Worm (Caenorhabditis elegans) whole organism, late embryonic: ENCODE results near the gene snr-4.

Experiments used
- C08G9.2 ChIP-seq: sonication (generic microtip); optimal IDR thresholded peaks from 2 replicates; lab custom pipeline; 2016; ENCODE audit warnings: mild to moderate bottlenecking, missing genetic modification characterization, moderate library complexity, missing compliant biosample characterization
- C38D4.7 ChIP-seq: fragments of 200-800 bp; sonication (Bioruptor generic); optimal IDR thresholded peaks from 2 replicates; lab custom pipeline; 2018; ENCODE audit warnings: mild to moderate bottlenecking, missing genetic modification characterization, moderate library complexity, missing compliant biosample characterization
- F13H6.1 ChIP-seq: sonication (generic microtip); optimal IDR thresholded peaks from 2 replicates; lab custom pipeline; 2016; ENCODE audit warnings: missing genetic modification characterization, missing compliant biosample characterization
- T23F11.4 ChIP-seq: fragments of 200-800 bp; sonication (Bioruptor generic); optimal IDR thresholded peaks from 2 replicates; lab custom pipeline; 2018; ENCODE audit warnings: mild to moderate bottlenecking, missing genetic modification characterization, missing compliant biosample characterization
- Y22D7AL.16 ChIP-seq: sonication (generic microtip); optimal IDR thresholded peaks from 2 replicates; lab custom pipeline; 2016; ENCODE audit warnings: missing genetic modification characterization, missing compliant biosample characterization
- ama-1 ChIP-seq: fragments of 150-350 bp; optimal IDR thresholded peaks from 2 replicates; lab custom pipeline; 2014
- ceh-14 ChIP-seq: sonication (generic microtip); optimal IDR thresholded peaks from 2 replicates; lab custom pipeline; 2016; ENCODE audit warnings: missing genotype, missing genetic modification characterization, missing compliant biosample characterization
- ceh-18 ChIP-seq: sonication (generic microtip); optimal IDR thresholded peaks from 2 replicates; lab custom pipeline; 2016; ENCODE audit warnings: missing genetic modification characterization, missing compliant biosample characterization
- ceh-19 ChIP-seq: fragments of 200-800 bp; sonication (Bioruptor generic); optimal IDR thresholded peaks from 2 replicates; lab custom pipeline; 2018; ENCODE audit warnings: mild to moderate bottlenecking, missing genetic modification characterization, missing compliant biosample characterization
- ceh-2 ChIP-seq: sonication (generic microtip); optimal IDR thresholded peaks from 2 replicates; lab custom pipeline; 2016; ENCODE audit warnings: missing genotype, missing genetic modification characterization, missing compliant biosample characterization
- ceh-30 ChIP-seq: fragments of 150-350 bp; optimal IDR thresholded peaks from 2 replicates; lab custom pipeline; 2014; ENCODE audit warnings: missing biosample characterization, missing genetic modification characterization
- ceh-31 ChIP-seq: sonication (generic microtip); optimal IDR thresholded peaks from 2 replicates; lab custom pipeline; 2016; ENCODE audit warnings: missing genetic modification characterization, missing compliant biosample characterization
- ceh-34 ChIP-seq: sonication (generic microtip); optimal IDR thresholded peaks from 2 replicates; lab custom pipeline; 2016; ENCODE audit warnings: mild to moderate bottlenecking, missing genetic modification characterization, missing compliant biosample characterization
- ceh-48 ChIP-seq: sonication (generic microtip); optimal IDR thresholded peaks from 2 replicates; lab custom pipeline; 2016; ENCODE audit warnings: missing genetic modification characterization, inconsistent platforms, missing compliant biosample characterization
- ceh-6 ChIP-seq: fragments of 200-800 bp; sonication (Bioruptor generic); optimal IDR thresholded peaks from 2 replicates; lab custom pipeline; 2018; ENCODE audit warnings: mild to moderate bottlenecking, missing genetic modification characterization, missing compliant biosample characterization
- che-1 ChIP-seq: sonication (generic microtip); optimal IDR thresholded peaks from 2 replicates; lab custom pipeline; 2016; ENCODE audit warnings: mild to moderate bottlenecking, missing genetic modification characterization, missing compliant biosample characterization
- dmd-4 ChIP-seq: sonication (generic microtip); optimal IDR thresholded peaks from 2 replicates; lab custom pipeline; 2016; ENCODE audit warnings: borderline replicate concordance, missing genetic modification characterization, missing compliant biosample characterization
- dve-1 ChIP-seq: sonication (generic microtip); optimal IDR thresholded peaks from 2 replicates; lab custom pipeline; 2017; ENCODE audit warnings: antibody characterized with exemption, mild to moderate bottlenecking, missing genetic modification characterization, missing compliant biosample characterization
- elt-2 ChIP-seq: sonication (generic microtip); optimal IDR thresholded peaks from 2 replicates; lab custom pipeline; 2016; ENCODE audit warnings: missing genetic modification reagents, missing genetic modification characterization, missing compliant biosample characterization
- elt-4 ChIP-seq: sonication (generic microtip); optimal IDR thresholded peaks from 2 replicates; lab custom pipeline; 2016; ENCODE audit warnings: missing genetic modification characterization, missing compliant biosample characterization
- fax-1 ChIP-seq: sonication (generic microtip); optimal IDR thresholded peaks from 2 replicates; lab custom pipeline; 2016; ENCODE audit warnings: missing genotype, missing genetic modification characterization, missing compliant biosample characterization
- fkh-10 ChIP-seq: fragments of 150-350 bp; optimal IDR thresholded peaks from 2 replicates; lab custom pipeline; 2014; ENCODE audit warnings: missing biosample characterization, missing genetic modification reagents, missing genetic modification characterization
- fkh-6 ChIP-seq: sonication (generic microtip); optimal IDR thresholded peaks from 2 replicates; lab custom pipeline; 2016; ENCODE audit warnings: missing genetic modification characterization, missing compliant biosample characterization
- hlh-15 ChIP-seq: sonication (generic microtip); optimal IDR thresholded peaks from 2 replicates; lab custom pipeline; 2016; ENCODE audit warnings: missing genetic modification characterization, missing compliant biosample characterization
- hlh-6 ChIP-seq: sonication (generic microtip); optimal IDR thresholded peaks from 2 replicates; lab custom pipeline; 2016; ENCODE audit warnings: missing genotype, missing genetic modification characterization, missing compliant biosample characterization
- hlh-8 ChIP-seq: sonication (generic microtip); optimal IDR thresholded peaks from 2 replicates; lab custom pipeline; 2016; ENCODE audit warnings: missing genotype, missing genetic modification characterization, missing compliant biosample characterization
- lin-11 ChIP-seq: fragments of 200-800 bp; sonication (Bioruptor generic); optimal IDR thresholded peaks from 2 replicates; lab custom pipeline; 2018; ENCODE audit warnings: mild to moderate bottlenecking, missing genetic modification characterization, missing compliant biosample characterization
- madf-2 ChIP-seq: sonication (generic microtip); optimal IDR thresholded peaks from 2 replicates; lab custom pipeline; 2017; ENCODE audit warnings: missing genetic modification characterization, missing compliant biosample characterization
- mec-3 ChIP-seq: sonication (generic microtip); optimal IDR thresholded peaks from 2 replicates; lab custom pipeline; 2016; ENCODE audit warnings: borderline replicate concordance, missing genetic modification characterization, missing compliant biosample characterization
- nhr-232 ChIP-seq: sonication (generic microtip); optimal IDR thresholded peaks from 2 replicates; lab custom pipeline; 2016; ENCODE audit warnings: missing genetic modification characterization, missing compliant biosample characterization
- npax-4 ChIP-seq: sonication (generic microtip); optimal IDR thresholded peaks from 2 replicates; lab custom pipeline; 2016; ENCODE audit warnings: missing genetic modification characterization, missing compliant biosample characterization
- pat-9 ChIP-seq: fragments of 200-800 bp; sonication (Bioruptor generic); optimal IDR thresholded peaks from 2 replicates; lab custom pipeline; 2018; ENCODE audit warnings: mild to moderate bottlenecking, missing genetic modification characterization, moderate library complexity, missing compliant biosample characterization
- pax-1 ChIP-seq: fragments of 150-350 bp; optimal IDR thresholded peaks from 2 replicates; lab custom pipeline; 2014; ENCODE audit warnings: missing biosample characterization, missing genetic modification characterization
- pha-2 ChIP-seq: sonication (generic microtip); optimal IDR thresholded peaks from 2 replicates; lab custom pipeline; 2017; ENCODE audit warnings: mild to moderate bottlenecking, missing genetic modification characterization, missing compliant biosample characterization
- pha-4 ChIP-seq: fragments of 150-350 bp; optimal IDR thresholded peaks from 2 replicates; lab custom pipeline; 2018; ENCODE audit warnings: missing biosample characterization, missing genetic modification reagents, missing genetic modification characterization
- ref-2 ChIP-seq: sonication (generic microtip); optimal IDR thresholded peaks from 2 replicates; lab custom pipeline; 2016; ENCODE audit warnings: missing genetic modification characterization, missing compliant biosample characterization
- rnt-1 ChIP-seq: sonication (generic microtip); optimal IDR thresholded peaks from 2 replicates; lab custom pipeline; 2016; ENCODE audit warnings: missing genetic modification characterization, missing compliant biosample characterization
- sdc-2 ChIP-seq: sonication (generic microtip); optimal IDR thresholded peaks from 2 replicates; lab custom pipeline; 2016; ENCODE audit warnings: missing genotype, missing genetic modification characterization, missing compliant biosample characterization
- tbx-2 ChIP-seq: sonication (generic microtip); optimal IDR thresholded peaks from 2 replicates; lab custom pipeline; 2016; ENCODE audit warnings: missing genetic modification characterization, missing compliant biosample characterization
- tbx-7 ChIP-seq: sonication (generic microtip); optimal IDR thresholded peaks from 2 replicates; lab custom pipeline; 2016; ENCODE audit warnings: missing genotype, missing genetic modification characterization, missing compliant biosample characterization
- ttx-3 ChIP-seq: sonication (generic microtip); optimal IDR thresholded peaks from 2 replicates; lab custom pipeline; 2016; ENCODE audit warnings: missing genetic modification reagents, missing genetic modification characterization, missing compliant biosample characterization
- unc-3 ChIP-seq, 2 experiments: fragments of 200-800 bp in 1 of 2; sonication (Bioruptor generic) in 1 of 2; sonication (generic microtip) in 1 of 2; conservative IDR thresholded peaks in 1 of 2; optimal IDR thresholded peaks in 1 of 2; 2 replicates each; pipeline versions ENCODE4 v1.3.6 to Lab custom; 2016 to 2022; ENCODE audit warnings: missing compliant biosample characterization in 2 of 2, missing genetic modification characterization in 2 of 2, missing genetic modification reagents in 1 of 2
- unc-42 ChIP-seq: sonication (generic microtip); optimal IDR thresholded peaks from 2 replicates; lab custom pipeline; 2016; ENCODE audit warnings: missing genotype, missing genetic modification characterization, missing compliant biosample characterization
- unc-55 ChIP-seq: sonication (generic microtip); optimal IDR thresholded peaks from 2 replicates; lab custom pipeline; 2017; ENCODE audit warnings: missing biosample characterization, missing genetic modification reagents, missing genetic modification characterization
- unc-86 ChIP-seq: sonication (generic microtip); optimal IDR thresholded peaks from 2 replicates; lab custom pipeline; 2016; ENCODE audit warnings: missing genetic modification characterization, missing compliant biosample characterization
- ztf-16 ChIP-seq: sonication (generic microtip); optimal IDR thresholded peaks from 2 replicates; lab custom pipeline; 2017; ENCODE audit warnings: missing genetic modification characterization, missing compliant biosample characterization

Gene snr-4

ce11 chrV:12026878-12027477, 47.5 kb upstream of the snr-4 start (continued):
- TF ChIP-seq pha-4 (tag; lab: Kevin White, UChicago) (no peak), ceh-31 (tag; lab: Kevin White, UChicago) (peak; percentile 76), pax-1 (tag; lab: Kevin White, UChicago) (no peak), ref-2 (tag; lab: Kevin White, UChicago) (peak; percentile 43), hlh-8 (tag; lab: Kevin White, UChicago) (peak; percentile 50), ceh-18 (tag; lab: Kevin White, UChicago) (peak; percentile 89), T23F11.4 (no peak), ceh-14 (tag; lab: Kevin White, UChicago) (peak; percentile 62), fkh-10 (GFP tag; lab: Kevin White, UChicago) (peak; percentile 24), rnt-1 (tag; lab: Kevin White, UChicago) (peak; percentile 16), ceh-19 (GFP tag; lab: Kevin White, UChicago) (peak; percentile 38), hlh-6 (tag; lab: Kevin White, UChicago) (peak; percentile 33), elt-4 (tag; lab: Kevin White, UChicago) (no peak), unc-55 (GFP tag; lab: Kevin White, UChicago) (peak; percentile 78), ceh-2 (no peak), lin-11 (no peak), ceh-34 (no peak)

- TF ChIP-seq T23F11.4 (no peak), ceh-31 (tag; lab: Kevin White, UChicago) (peak; percentile 45), che-1 (tag; lab: Kevin White, UChicago) (no peak), unc-42 (tag; lab: Kevin White, UChicago) (peak; percentile 97), ceh-14 (tag; lab: Kevin White, UChicago) (peak; percentile 9)
Observed at ce11 chrV:12025683-12026082, 46.2 kb upstream of the snr-4 start.

- peak; percentile 56 for TF ChIP-seq F13H6.1 (tag; lab: Kevin White, UChicago)
- peak; percentile 11 for TF ChIP-seq unc-86 (tag; lab: Kevin White, UChicago)
- peak; percentile 12 for TF ChIP-seq fax-1
- peak; percentile 49 for TF ChIP-seq tbx-2 (tag; lab: Kevin White, UChicago)
- TF ChIP-seq dmd-4 (tag; lab: Kevin White, UChicago) = no peak
- TF ChIP-seq ceh-48 (tag; lab: Kevin White, UChicago) = peak; percentile 18
- 0 out of 2 replicates have a peak, but pooled peaks have one; percentile 16 for TF ChIP-seq unc-3 (GFP tag; conservative IDR thresholded peaks at IDR 0.05; lab: Robert Waterston, UW)
- no peak for TF ChIP-seq unc-3 (tag; optimal IDR thresholded peaks at IDR 0.05; lab: Kevin White, UChicago)
- no peak for TF ChIP-seq hlh-15 (tag; lab: Kevin White, UChicago)
- TF ChIP-seq hlh-6 (tag; lab: Kevin White, UChicago) = peak; percentile 43
- no peak for TF ChIP-seq pat-9
- TF ChIP-seq ceh-18 (tag; lab: Kevin White, UChicago) = peak; percentile 25
- TF ChIP-seq ztf-16 (tag; lab: Kevin White, UChicago) = no peak
- no peak for TF ChIP-seq elt-2 (tag; lab: Kevin White, UChicago)
- TF ChIP-seq C08G9.2 (tag; lab: Kevin White, UChicago) = peak; percentile 43
- TF ChIP-seq fkh-6 (tag; lab: Kevin White, UChicago) = no peak
- TF ChIP-seq unc-42 (tag; lab: Kevin White, UChicago) = peak; percentile 78
- TF ChIP-seq ama-1 = no peak
- TF ChIP-seq ceh-6 (GFP tag; lab: Kevin White, UChicago) = peak; percentile 10
- no peak for TF ChIP-seq ttx-3
- no peak for TF ChIP-seq ceh-2
- no peak for TF ChIP-seq T23F11.4
- TF ChIP-seq ref-2 (tag; lab: Kevin White, UChicago) = peak; percentile 7
- peak; percentile 9 for TF ChIP-seq C38D4.7 (GFP tag; lab: Kevin White, UChicago)
- no peak for TF ChIP-seq ceh-30 (tag; lab: Kevin White, UChicago)
- TF ChIP-seq ceh-19 (GFP tag; lab: Kevin White, UChicago) = no peak
- TF ChIP-seq mec-3 (tag; lab: Kevin White, UChicago) = peak; percentile 61
- no peak for TF ChIP-seq pax-1 (tag; lab: Kevin White, UChicago)
- no peak for TF ChIP-seq nhr-232 (tag; lab: Kevin White, UChicago)
- peak; percentile 8 for TF ChIP-seq sdc-2 (tag; lab: Kevin White, UChicago)
- TF ChIP-seq npax-4 (tag; lab: Kevin White, UChicago) = no peak
- TF ChIP-seq ceh-34 = peak; percentile 26
- TF ChIP-seq rnt-1 (tag; lab: Kevin White, UChicago) = no peak
- TF ChIP-seq elt-4 (tag; lab: Kevin White, UChicago) = peak; percentile 59
- TF ChIP-seq tbx-7 (tag; lab: Kevin White, UChicago) = peak; percentile 12
- no peak for TF ChIP-seq pha-2
- no peak for TF ChIP-seq madf-2 (tag; lab: Kevin White, UChicago)
- TF ChIP-seq dve-1 (tag; lab: Kevin White, UChicago) = no peak
- peak; percentile 1 for TF ChIP-seq ceh-14 (tag; lab: Kevin White, UChicago)
- TF ChIP-seq Y22D7AL.16 (tag; lab: Kevin White, UChicago) = peak; percentile 29
Observed at ce11 chrV:12024273-12024672, 44.8 kb upstream of the snr-4 start.
